Worm (Caenorhabditis elegans): Measurements from ENCODE around the gene srh-123.

srh-123 gene

ce11 chrV:17500055-17500454 lies 26.3 kb downstream of the srh-123 start (continued):
- TF ChIP-seq egl-27 (tag; optimal IDR thresholded peaks at IDR 0.05) (no peak), elt-3 (tag; optimal IDR thresholded peaks at IDR 0.05) (no peak)

ce11 chrV:17506289-17506688 lies 32.5 kb downstream of the srh-123 start, which contains the start of gene srw-31:
TSS of gene srw-31 (plus strand) at chrV:17506589.
- TF ChIP-seq fkh-8 (tag; optimal IDR thresholded peaks at IDR 0.05), result no peak
- TF ChIP-seq nhr-71 (tag; optimal IDR thresholded peaks at IDR 0.05), result no peak
- no peak for TF ChIP-seq ceh-90 (tag; optimal IDR thresholded peaks at IDR 0.05)
- TF ChIP-seq nhr-90 (tag; optimal IDR thresholded peaks at IDR 0.05; ENCODE audit: poor library complexity), result no peak
- no peak for TF ChIP-seq dsc-1 (tag; optimal IDR thresholded peaks at IDR 0.05)
- TF ChIP-seq ztf-4 (tag; optimal IDR thresholded peaks at IDR 0.05), result no peak
- no peak for TF ChIP-seq unc-98 (GFP tag; IDR thresholded peaks at IDR 0.05)
- no peak for TF ChIP-seq nhr-28 (tag; optimal IDR thresholded peaks at IDR 0.05)
- TF ChIP-seq skn-1 (tag; optimal IDR thresholded peaks at IDR 0.05), result no peak
- TF ChIP-seq fkh-10 (GFP tag; optimal IDR thresholded peaks at IDR 0.05), result no peak
- TF ChIP-seq fkh-4 (tag; optimal IDR thresholded peaks at IDR 0.05; ENCODE audit: borderline replicate concordance), result no peak

ce11 chrV:17508493-17508892 lies 34.7 kb downstream of the srh-123 start, which contains the start of gene srw-32:
TSS of gene srw-32 (plus strand) at chrV:17508793.
- no peak for TF ChIP-seq ztf-11 (tag; optimal IDR thresholded peaks at IDR 0.05)
- TF ChIP-seq lin-35 (GFP tag; optimal IDR thresholded peaks at IDR 0.05), result no peak
- TF ChIP-seq snu-23 (GFP tag; optimal IDR thresholded peaks at IDR 0.05), result no peak
- no peak for TF ChIP-seq fkh-8 (tag; optimal IDR thresholded peaks at IDR 0.05)
- TF ChIP-seq C34B4.2 (tag; optimal IDR thresholded peaks at IDR 0.05), result no peak
- no peak for TF ChIP-seq nhr-20 (tag; optimal IDR thresholded peaks at IDR 0.05)
- no peak for TF ChIP-seq egl-27 (tag; optimal IDR thresholded peaks at IDR 0.05)
- TF ChIP-seq xbp-1 (tag; optimal IDR thresholded peaks at IDR 0.05), result no peak
- TF ChIP-seq zip-4 (GFP tag; optimal IDR thresholded peaks at IDR 0.05), result no peak
- no peak for TF ChIP-seq nhr-84 (tag; optimal IDR thresholded peaks at IDR 0.05)
- no peak for TF ChIP-seq C16A3.4 (tag; optimal IDR thresholded peaks at IDR 0.05)
- TF ChIP-seq unc-98 (GFP tag; IDR thresholded peaks at IDR 0.05), result no peak
- no peak for TF ChIP-seq skn-1 (tag; optimal IDR thresholded peaks at IDR 0.05)
- no peak for TF ChIP-seq mdl-1 (tag; optimal IDR thresholded peaks at IDR 0.05)

ce11 chrV:17512763-17513162 lies 39.0 kb downstream of the srh-123 start:
- TF ChIP-seq Y116A8C.19 (tag; optimal IDR thresholded peaks at IDR 0.05; ENCODE audit: borderline replicate concordance), result no peak
- no peak for TF ChIP-seq sup-37 (GFP tag; optimal IDR thresholded peaks at IDR 0.05)
- TF ChIP-seq egl-27 (tag; optimal IDR thresholded peaks at IDR 0.05), result no peak
- TF ChIP-seq mab-9 (GFP tag; IDR thresholded peaks at IDR 0.05), result no peak
- TF ChIP-seq ceh-88 (GFP tag; IDR thresholded peaks at IDR 0.05), result no peak
- no peak for TF ChIP-seq fkh-10 (GFP tag; optimal IDR thresholded peaks at IDR 0.05)
- no peak for TF ChIP-seq nhr-71 (tag; optimal IDR thresholded peaks at IDR 0.05)
- TF ChIP-seq ama-1 (optimal IDR thresholded peaks at IDR 0.05), result no peak
- no peak for TF ChIP-seq nhr-11 (tag; optimal IDR thresholded peaks at IDR 0.05)
- TF ChIP-seq unc-130 (tag; optimal IDR thresholded peaks at IDR 0.05), result no peak
- no peak for TF ChIP-seq unc-62 (GFP tag; optimal IDR thresholded peaks at IDR 0.05)
- TF ChIP-seq ceh-8 (GFP tag; optimal IDR thresholded peaks at IDR 0.05), result no peak
- no peak for TF ChIP-seq nhr-85 (tag)
- no peak for TF ChIP-seq nhr-47 (tag; optimal IDR thresholded peaks at IDR 0.05)
- no peak for TF ChIP-seq fkh-4 (tag; optimal IDR thresholded peaks at IDR 0.05; ENCODE audit: borderline replicate concordance)
- no peak for TF ChIP-seq fos-1 (tag; optimal IDR thresholded peaks at IDR 0.05)
- TF ChIP-seq egl-13 (tag; optimal IDR thresholded peaks at IDR 0.05), result no peak
- TF ChIP-seq nhr-28 (tag; optimal IDR thresholded peaks at IDR 0.05), result no peak
- TF ChIP-seq C04F5.9 (tag; optimal IDR thresholded peaks at IDR 0.05), result no peak

All from whole organism, L1 larva.